Fruit fly (Drosophila melanogaster) whole organism, embryonic: ENCODE measurements around the gene mthl9.

ENCODE experiments used
- Atf-2 ChIP-seq: fragments of 200-800 bp; sonication (Bioruptor generic); optimal IDR thresholded peaks from 2 replicates; lab custom pipeline; 2016; ENCODE audit warnings: missing biosample characterization, missing genetic modification characterization
- Atf3 ChIP-seq: fragments of 200-800 bp; sonication (Bioruptor generic); optimal IDR thresholded peaks from 3 replicates; lab custom pipeline; 2016; ENCODE audit warnings: missing biosample characterization, missing genetic modification characterization
- Awh ChIP-seq: fragments of 200-800 bp; sonication (Bioruptor generic); IDR thresholded peaks from 2 replicates; pipeline ENCODE4, ENCODE4 v1.3.6; 2022; ENCODE audit warnings: missing biosample characterization, missing genetic modification characterization
- B-H1 ChIP-seq: fragments of 200-800 bp; sonication (Bioruptor generic); IDR thresholded peaks from 3 replicates; pipeline ENCODE4 v1.3.6; 2022; ENCODE audit warnings: missing biosample characterization, missing genetic modification characterization
- B-H2 ChIP-seq: fragments of 200-800 bp; sonication (Bioruptor generic); optimal IDR thresholded peaks from 2 replicates; lab custom pipeline; 2018; ENCODE audit warnings: missing biosample characterization, mild to moderate bottlenecking, missing genetic modification characterization
- CG10366 ChIP-seq: fragments of 200-800 bp; sonication (Bioruptor generic); IDR thresholded peaks from 2 replicates; pipeline ENCODE4 v1.3.6; 2022; ENCODE audit warnings: missing biosample characterization, missing genetic modification characterization
- CG10462 ChIP-seq: fragments of 200-800 bp; sonication (Bioruptor generic); optimal IDR thresholded peaks from 2 replicates; lab custom pipeline; 2016; ENCODE audit warnings: missing biosample characterization, missing genetic modification characterization
- CG10979 ChIP-seq: fragments of 200-800 bp; sonication (Bioruptor generic); optimal IDR thresholded peaks from 2 replicates; lab custom pipeline; 2018; ENCODE audit warnings: missing biosample characterization, mild to moderate bottlenecking, missing genetic modification characterization, moderate library complexity
- CG13296 ChIP-seq: fragments of 200-800 bp; sonication (Bioruptor generic); optimal IDR thresholded peaks from 3 replicates; lab custom pipeline; 2018; ENCODE audit warnings: missing biosample characterization, mild to moderate bottlenecking, missing genetic modification characterization
- CG13424 ChIP-seq: fragments of 200-800 bp; sonication (Bioruptor generic); optimal IDR thresholded peaks from 2 replicates; lab custom pipeline; 2019; ENCODE audit warnings: missing biosample characterization, mild to moderate bottlenecking, missing genetic modification characterization, moderate library complexity
- CG13775 ChIP-seq: fragments of 200-800 bp; sonication (Bioruptor generic); optimal IDR thresholded peaks from 3 replicates; lab custom pipeline; 2017; ENCODE audit warnings: missing biosample characterization, mild to moderate bottlenecking, missing genetic modification characterization
- CG14667 ChIP-seq: fragments of 200-800 bp; sonication (Bioruptor generic); IDR thresholded peaks from 2 replicates; pipeline ENCODE4 v1.3.6; 2022; ENCODE audit warnings: missing biosample characterization, missing genetic modification characterization
- CG14860 ChIP-seq: fragments of 200-800 bp; sonication (Bioruptor generic); IDR thresholded peaks from 3 replicates; pipeline ENCODE4 v1.3.6; 2022; ENCODE audit warnings: missing biosample characterization, missing genetic modification characterization; ENCODE audit not compliant: partially characterized antibody
- CG32767 ChIP-seq: fragments of 200-800 bp; sonication (Bioruptor generic); IDR thresholded peaks from 2 replicates; pipeline ENCODE4 v1.3.6; 2022; ENCODE audit warnings: missing biosample characterization, missing genetic modification characterization
- CG34422 ChIP-seq: fragments of 200-800 bp; sonication (Bioruptor generic); IDR thresholded peaks from 3 replicates; pipeline ENCODE4 v1.3.6; 2022; ENCODE audit warnings: missing biosample characterization, missing genetic modification characterization
- CG4707 ChIP-seq: fragments of 200-800 bp; sonication (Bioruptor generic); optimal IDR thresholded peaks from 2 replicates; lab custom pipeline; 2018; ENCODE audit warnings: missing biosample characterization, mild to moderate bottlenecking, missing genetic modification characterization, moderate library complexity
- CG4854 ChIP-seq: fragments of 200-800 bp; sonication (Bioruptor generic); optimal IDR thresholded peaks from 2 replicates; lab custom pipeline; 2016; ENCODE audit warnings: missing biosample characterization, missing genetic modification characterization, inconsistent platforms
- CG7745 ChIP-seq: fragments of 200-800 bp; sonication (Bioruptor generic); optimal IDR thresholded peaks from 2 replicates; lab custom pipeline; 2018; ENCODE audit warnings: missing biosample characterization, mild to moderate bottlenecking, missing genetic modification characterization, moderate library complexity
- CG8388 ChIP-seq: fragments of 200-800 bp; sonication (Bioruptor generic); optimal IDR thresholded peaks from 2 replicates; lab custom pipeline; 2019; ENCODE audit warnings: missing biosample characterization, mild to moderate bottlenecking, missing genetic modification characterization, moderate library complexity
- CG8478 ChIP-seq: fragments of >200 bp; optimal IDR thresholded peaks from 2 replicates; lab custom pipeline; 2018
- CG8924 ChIP-seq: fragments of 200-800 bp; optimal IDR thresholded peaks from 3 replicates; lab custom pipeline; 2019; ENCODE audit warnings: missing biosample characterization, mild to moderate bottlenecking, missing genetic modification characterization, moderate library complexity
- Dfd ChIP-seq, 2 experiments: fragments of >200 bp; optimal IDR thresholded peaks; 2 replicates each; lab custom pipeline; 2017; ENCODE audit warnings: missing biosample characterization in 2 of 2, missing genetic modification characterization in 2 of 2
- HHEX ChIP-seq: fragments of 200-800 bp; sonication (Bioruptor generic); optimal IDR thresholded peaks from 3 replicates; lab custom pipeline; 2017; ENCODE audit warnings: missing biosample characterization, mild to moderate bottlenecking, missing genetic modification characterization, missing genetic modification reagents
- Nf-YC ChIP-seq: fragments of 200-800 bp; optimal IDR thresholded peaks from 3 replicates; lab custom pipeline; 2019; ENCODE audit warnings: missing biosample characterization, mild to moderate bottlenecking, missing genetic modification characterization, moderate library complexity
- Sry-δ ChIP-seq: fragments of 200-800 bp; sonication (Bioruptor generic); optimal IDR thresholded peaks from 2 replicates; lab custom pipeline; 2016; ENCODE audit warnings: missing biosample characterization, missing genetic modification characterization
- abd-A ChIP-seq: fragments of 200-800 bp; sonication (Bioruptor generic); optimal IDR thresholded peaks from 3 replicates; lab custom pipeline; 2019; ENCODE audit warnings: missing biosample characterization, mild to moderate bottlenecking, missing genetic modification characterization, moderate library complexity
- amos ChIP-seq: fragments of 200-800 bp; sonication (Bioruptor generic); IDR thresholded peaks from 2 replicates; pipeline ENCODE4 v1.3.6; 2022; ENCODE audit warnings: missing biosample characterization, missing genetic modification characterization; ENCODE audit not compliant: partially characterized antibody
- caup ChIP-seq: fragments of 200-800 bp; sonication (Bioruptor generic); optimal IDR thresholded peaks from 3 replicates; lab custom pipeline; 2017; ENCODE audit warnings: missing biosample characterization, mild to moderate bottlenecking, missing genetic modification characterization, moderate library complexity; ENCODE audit not compliant: severe bottlenecking
- en ChIP-seq: fragments of 200-800 bp; sonication (Bioruptor generic); optimal IDR thresholded peaks from 2 replicates; lab custom pipeline; 2016; ENCODE audit warnings: missing biosample characterization, missing genetic modification characterization
- gem ChIP-seq: fragments of 200-800 bp; sonication (Bioruptor generic); optimal IDR thresholded peaks from 2 replicates; lab custom pipeline; 2019; ENCODE audit warnings: missing biosample characterization, mild to moderate bottlenecking, missing genetic modification characterization, moderate library complexity
- inv ChIP-seq: fragments of 200-800 bp; sonication (Bioruptor generic); IDR thresholded peaks from 2 replicates; pipeline ENCODE4 v1.3.6; 2022; ENCODE audit warnings: missing biosample characterization, missing genetic modification characterization; ENCODE audit not compliant: partially characterized antibody
- kah ChIP-seq: fragments of 200-800 bp; sonication (Bioruptor generic); optimal IDR thresholded peaks from 2 replicates; lab custom pipeline; 2018; ENCODE audit warnings: missing biosample characterization, mild to moderate bottlenecking, missing genetic modification characterization
- kay ChIP-seq: fragments of 200-800 bp; sonication (Bioruptor generic); optimal IDR thresholded peaks from 2 replicates; lab custom pipeline; 2016; ENCODE audit warnings: missing biosample characterization, missing genetic modification characterization
- lab ChIP-seq: fragments of 200-800 bp; sonication (Bioruptor generic); optimal IDR thresholded peaks from 3 replicates; lab custom pipeline; 2017; ENCODE audit warnings: missing biosample characterization, missing genetic modification characterization, mild to moderate bottlenecking, moderate library complexity, missing genetic modification reagents
- lilli ChIP-seq: fragments of 200-800 bp; sonication (Bioruptor generic); optimal IDR thresholded peaks from 3 replicates; lab custom pipeline; 2016; ENCODE audit warnings: missing biosample characterization, missing genetic modification characterization
- nmo ChIP-seq: fragments of 200-800 bp; sonication (Bioruptor generic); optimal IDR thresholded peaks from 2 replicates; lab custom pipeline; 2018; ENCODE audit warnings: missing biosample characterization, mild to moderate bottlenecking, missing genetic modification characterization, moderate library complexity
- oc ChIP-seq: fragments of 200-800 bp; sonication (Bioruptor generic); optimal IDR thresholded peaks from 2 replicates; lab custom pipeline; 2018; ENCODE audit warnings: missing biosample characterization, mild to moderate bottlenecking, missing genetic modification characterization, moderate library complexity
- onecut ChIP-seq: fragments of 200-800 bp; sonication (Bioruptor generic); IDR thresholded peaks from 2 replicates; pipeline ENCODE4 v1.3.6; 2022; ENCODE audit warnings: missing biosample characterization, missing genetic modification characterization
- schlank ChIP-seq: fragments of 200-800 bp; sonication (Bioruptor generic); optimal IDR thresholded peaks from 2 replicates; lab custom pipeline; 2018; ENCODE audit warnings: missing biosample characterization, mild to moderate bottlenecking, missing genetic modification characterization
- stc ChIP-seq: fragments of 200-800 bp; sonication (Bioruptor generic); IDR thresholded peaks from 2 replicates; pipeline ENCODE4 v1.3.6; 2022; ENCODE audit warnings: missing biosample characterization, missing genetic modification characterization
- twi ChIP-seq: fragments of 200-800 bp; optimal IDR thresholded peaks from 2 replicates; lab custom pipeline; 2019; ENCODE audit warnings: missing biosample characterization, mild to moderate bottlenecking, missing genetic modification characterization, moderate library complexity
- unc-4 ChIP-seq: fragments of 200-800 bp; sonication (Bioruptor generic); IDR thresholded peaks from 2 replicates; pipeline ENCODE4 v1.3.6; 2022; ENCODE audit warnings: missing biosample characterization, missing genetic modification characterization; ENCODE audit not compliant: partially characterized antibody
- unpg ChIP-seq: fragments of 200-800 bp; sonication (Bioruptor generic); optimal IDR thresholded peaks from 3 replicates; lab custom pipeline; 2018; ENCODE audit warnings: missing biosample characterization, mild to moderate bottlenecking, missing genetic modification characterization, moderate library complexity
- wdn ChIP-seq: fragments of 200-800 bp; sonication (Bioruptor generic); IDR thresholded peaks from 2 replicates; pipeline ENCODE4 v1.3.6; 2022; ENCODE audit warnings: missing biosample characterization, missing genetic modification characterization
- zf30C ChIP-seq: fragments of 200-800 bp; sonication (Bioruptor generic); optimal IDR thresholded peaks from 3 replicates; lab custom pipeline; 2018; ENCODE audit warnings: missing biosample characterization, mild to moderate bottlenecking, missing genetic modification characterization

Gene mthl9

DNA sequence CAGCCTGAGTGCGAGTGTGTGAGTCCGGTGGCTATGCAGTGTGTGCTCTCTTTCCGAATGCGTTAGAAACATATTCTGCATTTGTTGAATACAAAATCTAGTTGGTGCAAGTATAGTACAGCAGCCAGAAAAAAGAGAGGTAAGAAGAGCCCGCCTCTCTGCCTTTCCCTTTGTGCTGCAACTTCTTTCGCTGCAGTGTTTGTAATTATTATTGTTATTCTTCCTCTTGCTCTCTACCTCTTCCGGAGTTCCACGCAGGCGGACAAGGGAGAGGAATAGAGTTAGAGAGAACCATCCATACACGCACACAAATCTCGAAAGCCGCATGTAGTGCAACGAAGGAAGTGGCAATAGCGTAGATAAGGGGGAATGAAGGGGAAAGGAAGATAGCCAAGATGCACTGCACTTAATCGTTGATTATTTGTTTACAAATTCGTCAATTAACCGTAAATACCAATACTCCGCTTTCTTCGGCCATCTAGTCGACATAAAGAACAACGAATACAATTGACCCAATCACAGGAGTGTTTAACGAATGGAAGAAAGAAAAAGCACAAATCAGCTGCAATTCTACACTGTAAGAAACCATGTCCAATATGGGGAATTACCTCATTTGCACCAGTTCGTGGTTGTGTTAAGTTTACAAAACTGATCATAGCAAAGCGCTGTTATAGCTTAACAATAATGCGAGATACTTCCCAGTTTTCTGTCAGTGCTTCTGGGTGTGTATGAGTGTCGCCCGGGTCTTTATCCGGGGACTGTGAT, 15.7 kb upstream of the mthl9 start (continued):
- TF ChIP-seq CG14667 (GFP tag; lab: Robert Waterston, UW) (peak; percentile 51), CG4854 (GFP tag; lab: Kevin White, UChicago) (no peak), CG8478 (lab: Kevin White, UChicago) (no peak), Sry-δ (GFP tag; lab: Kevin White, UChicago) (no peak), abd-A (tag; lab: Kevin White, UChicago) (no peak), inv (no peak), HHEX (GFP tag; lab: Kevin White, UChicago) (peak; percentile 60), kah (GFP tag; lab: Kevin White, UChicago) (peak; percentile 61), nmo (GFP tag; lab: Kevin White, UChicago) (peak; percentile 78)

DNA sequence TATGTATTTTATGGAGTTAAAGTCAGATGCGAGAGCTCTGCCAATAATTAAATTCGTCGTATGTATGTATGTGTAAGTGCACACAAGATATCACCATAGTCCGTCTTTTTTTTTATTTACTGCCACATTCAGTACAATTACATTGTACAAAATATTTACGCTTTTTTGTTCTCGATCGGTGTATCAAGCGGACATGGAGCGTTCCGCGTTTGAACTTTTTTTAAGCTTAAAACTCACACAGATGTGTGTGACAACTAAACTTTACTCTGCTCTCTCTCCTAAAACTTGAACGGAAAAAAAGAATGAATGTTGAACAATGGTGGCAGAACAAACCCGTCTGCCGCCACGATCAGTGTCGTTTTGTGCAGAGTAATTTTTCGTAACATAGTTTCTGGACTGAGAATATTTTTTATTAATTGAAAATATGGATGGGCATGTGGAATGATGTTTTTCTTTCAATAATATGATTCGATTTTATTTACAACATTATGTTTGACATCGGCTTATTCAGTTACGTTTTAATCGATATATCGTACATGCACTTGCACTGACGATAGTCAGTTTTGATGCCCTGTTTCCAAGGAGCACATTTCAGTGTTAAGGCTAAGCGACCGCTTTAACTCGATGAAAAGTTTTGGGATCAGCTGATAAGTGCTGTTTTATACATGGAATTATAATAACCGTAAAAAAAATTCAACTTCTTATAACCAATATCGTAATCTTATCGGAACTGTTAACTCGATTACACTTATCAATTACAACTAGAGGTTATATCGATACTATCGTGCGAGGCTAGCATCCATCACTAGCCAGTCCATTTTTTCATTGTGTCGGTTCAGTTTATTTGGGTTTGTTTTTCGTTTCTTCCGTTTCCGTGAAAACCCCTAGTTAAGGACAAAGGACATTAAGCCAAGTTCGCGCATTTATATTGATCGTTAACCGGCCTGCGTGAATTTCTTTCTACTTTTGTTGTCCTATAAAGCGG, 14.8 kb upstream of the mthl9 start, which contains the start of gene mth:
TSS of gene mth (minus strand) at position 302 of the 985 bp plus-strand sequence.
- peak; percentile 69 for TF ChIP-seq lilli
- TF ChIP-seq CG34422 (GFP tag; lab: Robert Waterston, UW): no peak
- TF ChIP-seq CG13424: peak; percentile 37
- no peak for TF ChIP-seq unpg (GFP tag; lab: Kevin White, UChicago)
- TF ChIP-seq oc (tag; lab: Kevin White, UChicago): no peak
- no peak for TF ChIP-seq CG4707 (GFP tag; lab: Kevin White, UChicago)
- peak; percentile 63 for TF ChIP-seq gem (tag; lab: Kevin White, UChicago)
- TF ChIP-seq wdn: no peak
- TF ChIP-seq amos: peak; percentile 96
- no peak for TF ChIP-seq schlank (tag; lab: Kevin White, UChicago)
- TF ChIP-seq onecut: no peak
- TF ChIP-seq twi (tag; lab: Kevin White, UChicago): peak; percentile 33
- TF ChIP-seq B-H2 (GFP tag; lab: Kevin White, UChicago): no peak
- TF ChIP-seq unc-4 (GFP tag; lab: Robert Waterston, UW): peak; percentile 99
- peak; percentile 100 for TF ChIP-seq CG14860 (GFP tag; lab: Robert Waterston, UW)
- no peak for TF ChIP-seq Atf3 (GFP tag; lab: Kevin White, UChicago)
- peak; percentile 27; the same call in 1 of the 2 replicates for TF ChIP-seq stc (GFP tag; lab: Robert Waterston, UW)
- TF ChIP-seq Awh: no peak
- TF ChIP-seq CG7745 (tag; lab: Kevin White, UChicago): no peak
- TF ChIP-seq CG8924 (tag; lab: Kevin White, UChicago): peak; percentile 32
- no peak for TF ChIP-seq CG10979 (tag; lab: Kevin White, UChicago)
- TF ChIP-seq lab: peak; percentile 8
- peak; percentile 59 for TF ChIP-seq CG13775
- peak; percentile 22 for TF ChIP-seq kay (GFP tag; lab: Kevin White, UChicago)
- no peak for TF ChIP-seq caup
- no peak for TF ChIP-seq zf30C (GFP tag; lab: Kevin White, UChicago)
- TF ChIP-seq CG13296 (GFP tag; lab: Kevin White, UChicago): no peak
- TF ChIP-seq Atf-2 (GFP tag; lab: Kevin White, UChicago): peak; percentile 62
- TF ChIP-seq CG10462 (GFP tag; lab: Kevin White, UChicago): peak; percentile 24
- TF ChIP-seq Dfd (GFP tag; optimal IDR thresholded peaks at IDR 0.05; lab: Kevin White, UChicago): no peak
- TF ChIP-seq CG8388: no peak
- TF ChIP-seq en: no peak
- peak; percentile 51 for TF ChIP-seq CG10366 (GFP tag; lab: Robert Waterston, UW)
- peak; percentile 48 for TF ChIP-seq CG4854 (GFP tag; lab: Kevin White, UChicago)
- TF ChIP-seq Nf-YC (tag; lab: Kevin White, UChicago): peak; percentile 24
- TF ChIP-seq CG32767: no peak
- no peak; the same call in 2 of the 3 replicates for TF ChIP-seq B-H1 (GFP tag; lab: Robert Waterston, UW)
